Fruit fly (Drosophila melanogaster) whole organism, embryonic: ENCODE results near the gene CG46310.

Experiments used
- Abd-B ChIP-seq: fragments of 200-800 bp; sonication (Bioruptor generic); optimal IDR thresholded peaks from 2 replicates; lab custom pipeline; 2018; ENCODE audit warnings: missing biosample characterization, mild to moderate bottlenecking, missing genetic modification characterization, moderate library complexity
- Adf1 ChIP-seq: fragments of 200-800 bp; sonication (Bioruptor generic); IDR thresholded peaks from 2 replicates; pipeline ENCODE4 v1.3.6; 2022; ENCODE audit warnings: missing biosample characterization, missing genetic modification characterization
- Aef1 ChIP-seq: fragments of 200-800 bp; sonication (Bioruptor generic); IDR thresholded peaks from 3 replicates; pipeline ENCODE4 v1.3.6; 2022; ENCODE audit warnings: missing biosample characterization, missing genetic modification characterization
- CG1024 ChIP-seq: fragments of 200-800 bp; sonication (Bioruptor generic); IDR thresholded peaks from 2 replicates; pipeline ENCODE4 v1.3.6; 2022; ENCODE audit warnings: missing biosample characterization, missing genetic modification characterization
- CG10321 ChIP-seq: fragments of 200-800 bp; sonication (Bioruptor generic); IDR thresholded peaks from 2 replicates; pipeline ENCODE4 v1.3.6; 2022; ENCODE audit warnings: missing biosample characterization, missing genetic modification characterization
- CG10565 ChIP-seq: fragments of 200-800 bp; sonication (Bioruptor generic); optimal IDR thresholded peaks from 3 replicates; lab custom pipeline; 2016; ENCODE audit warnings: missing biosample characterization, mild to moderate bottlenecking, missing genetic modification characterization
- CG10979 ChIP-seq: fragments of 200-800 bp; sonication (Bioruptor generic); optimal IDR thresholded peaks from 2 replicates; lab custom pipeline; 2018; ENCODE audit warnings: missing biosample characterization, mild to moderate bottlenecking, missing genetic modification characterization, moderate library complexity
- CG12104 ChIP-seq: fragments of 200-800 bp; sonication (Bioruptor generic); optimal IDR thresholded peaks from 3 replicates; lab custom pipeline; 2016; ENCODE audit warnings: missing biosample characterization, missing genetic modification characterization
- CG13287 ChIP-seq: fragments of 200-800 bp; sonication (Bioruptor generic); IDR thresholded peaks from 2 replicates; pipeline ENCODE4 v1.3.6; 2022; ENCODE audit warnings: missing biosample characterization, missing genetic modification characterization; ENCODE audit not compliant: partially characterized antibody
- CG15514 ChIP-seq: fragments of 200-800 bp; sonication (Bioruptor generic); optimal IDR thresholded peaks from 3 replicates; lab custom pipeline; 2017; ENCODE audit warnings: missing biosample characterization, missing genetic modification characterization, mild to moderate bottlenecking, moderate library complexity, missing genetic modification reagents
- CG17359 ChIP-seq: fragments of 200-800 bp; sonication (Bioruptor generic); optimal IDR thresholded peaks from 3 replicates; lab custom pipeline; 2018; ENCODE audit warnings: missing biosample characterization, mild to moderate bottlenecking, missing genetic modification characterization, moderate library complexity
- CG18262 ChIP-seq: fragments of 200-800 bp; optimal IDR thresholded peaks from 3 replicates; lab custom pipeline; 2019; ENCODE audit warnings: missing biosample characterization, mild to moderate bottlenecking, missing genetic modification characterization, moderate library complexity
- CG2875 ChIP-seq: fragments of 200-800 bp; sonication (Bioruptor generic); optimal IDR thresholded peaks from 2 replicates; lab custom pipeline; 2017; ENCODE audit warnings: missing biosample characterization, mild to moderate bottlenecking, missing genetic modification characterization, missing genetic modification reagents
- CG31224 ChIP-seq: fragments of 200-800 bp; sonication (Bioruptor generic); IDR thresholded peaks from 2 replicates; pipeline ENCODE4 v1.3.6; 2022; ENCODE audit warnings: missing biosample characterization, missing genetic modification characterization
- CG4617 ChIP-seq: fragments of 200-800 bp; sonication (Bioruptor generic); optimal IDR thresholded peaks from 3 replicates; lab custom pipeline; 2016; ENCODE audit warnings: missing biosample characterization, missing genetic modification characterization, borderline replicate concordance
- CG4707 ChIP-seq: fragments of 200-800 bp; sonication (Bioruptor generic); optimal IDR thresholded peaks from 2 replicates; lab custom pipeline; 2018; ENCODE audit warnings: missing biosample characterization, mild to moderate bottlenecking, missing genetic modification characterization, moderate library complexity
- CG6689 ChIP-seq: fragments of 200-800 bp; sonication (Bioruptor generic); IDR thresholded peaks from 2 replicates; pipeline ENCODE4 v1.3.6; 2022; ENCODE audit warnings: missing biosample characterization, missing genetic modification characterization
- CG6813 ChIP-seq: fragments of 200-800 bp; sonication (Bioruptor generic); optimal IDR thresholded peaks from 2 replicates; lab custom pipeline; 2017; ENCODE audit warnings: missing biosample characterization, missing genetic modification characterization, mild to moderate bottlenecking, moderate library complexity, missing genetic modification reagents
- CG7745 ChIP-seq: fragments of 200-800 bp; sonication (Bioruptor generic); optimal IDR thresholded peaks from 2 replicates; lab custom pipeline; 2018; ENCODE audit warnings: missing biosample characterization, mild to moderate bottlenecking, missing genetic modification characterization, moderate library complexity
- Dbx ChIP-seq: fragments of 200-800 bp; sonication (Bioruptor generic); IDR thresholded peaks from 3 replicates; pipeline ENCODE4 v1.3.6; 2022; ENCODE audit warnings: missing biosample characterization, missing genetic modification characterization
- ERR ChIP-seq: fragments of 200-800 bp; sonication (Bioruptor generic); optimal IDR thresholded peaks from 2 replicates; lab custom pipeline; 2016; ENCODE audit warnings: missing biosample characterization, missing genetic modification characterization
- Elba2 ChIP-seq: fragments of 200-800 bp; sonication (Bioruptor generic); optimal IDR thresholded peaks from 3 replicates; lab custom pipeline; 2016; ENCODE audit warnings: missing biosample characterization, missing genetic modification characterization
- Fer2 ChIP-seq: fragments of 200-800 bp; sonication (Bioruptor generic); optimal IDR thresholded peaks from 2 replicates; lab custom pipeline; 2018; ENCODE audit warnings: missing biosample characterization, mild to moderate bottlenecking, missing genetic modification characterization, moderate library complexity
- Fer3 ChIP-seq: fragments of 200-800 bp; sonication (Bioruptor generic); optimal IDR thresholded peaks from 2 replicates; lab custom pipeline; 2018; ENCODE audit warnings: missing biosample characterization, mild to moderate bottlenecking, missing genetic modification characterization, moderate library complexity
- Gsc ChIP-seq: fragments of 200-800 bp; sonication (Bioruptor generic); IDR thresholded peaks from 2 replicates; pipeline ENCODE4 v1.3.6; 2022; ENCODE audit warnings: missing biosample characterization, missing genetic modification characterization
- Spps ChIP-seq: fragments of 200-800 bp; sonication (Bioruptor generic); optimal IDR thresholded peaks from 2 replicates; lab custom pipeline; 2018; ENCODE audit warnings: missing biosample characterization, mild to moderate bottlenecking, missing genetic modification characterization
- Stat92E ChIP-seq, 3 experiments: fragments of >200 bp in 2 of 3; fragments of 200-800 bp in 1 of 3; sonication (Bioruptor generic) in 1 of 3; optimal IDR thresholded peaks; 2 replicates each; lab custom pipeline; 2017 to 2019; ENCODE audit warnings: missing biosample characterization in 3 of 3, missing genetic modification characterization in 3 of 3, mild to moderate bottlenecking in 1 of 3, moderate library complexity in 1 of 3
- caup ChIP-seq: fragments of 200-800 bp; sonication (Bioruptor generic); optimal IDR thresholded peaks from 3 replicates; lab custom pipeline; 2017; ENCODE audit warnings: missing biosample characterization, mild to moderate bottlenecking, missing genetic modification characterization, moderate library complexity; ENCODE audit not compliant: severe bottlenecking
- dati ChIP-seq: fragments of 200-800 bp; sonication (Bioruptor generic); IDR thresholded peaks from 2 replicates; pipeline ENCODE4 v1.3.6; 2022; ENCODE audit warnings: missing biosample characterization, missing genetic modification characterization
- emc ChIP-seq: fragments of 200-800 bp; sonication (Bioruptor generic); optimal IDR thresholded peaks from 2 replicates; lab custom pipeline; 2016; ENCODE audit warnings: missing biosample characterization, missing genetic modification characterization
- fd102C ChIP-seq: fragments of 200-800 bp; sonication (Bioruptor generic); optimal IDR thresholded peaks from 2 replicates; lab custom pipeline; 2018; ENCODE audit warnings: missing biosample characterization, mild to moderate bottlenecking, missing genetic modification characterization, moderate library complexity
- fu2 ChIP-seq: fragments of 200-800 bp; sonication (Bioruptor generic); optimal IDR thresholded peaks from 2 replicates; lab custom pipeline; 2016; ENCODE audit warnings: missing biosample characterization, missing genetic modification characterization
- gfzf ChIP-seq: fragments of 200-800 bp; sonication (Bioruptor generic); optimal IDR thresholded peaks from 2 replicates; lab custom pipeline; 2016; ENCODE audit warnings: missing biosample characterization, mild to moderate bottlenecking, missing genetic modification characterization, moderate library complexity
- hb ChIP-seq: fragments of 200-800 bp; sonication (Bioruptor generic); IDR thresholded peaks from 3 replicates; pipeline ENCODE4 v1.3.6; 2022; ENCODE audit warnings: missing biosample characterization, missing genetic modification characterization; ENCODE audit not compliant: partially characterized antibody
- lmd ChIP-seq: fragments of 200-800 bp; sonication (Bioruptor generic); IDR thresholded peaks from 2 replicates; pipeline ENCODE4 v1.3.6; 2022; ENCODE audit warnings: missing biosample characterization, missing genetic modification characterization
- luna ChIP-seq: fragments of 200-800 bp; sonication (Bioruptor generic); optimal IDR thresholded peaks from 2 replicates; lab custom pipeline; 2016; ENCODE audit warnings: missing biosample characterization, missing genetic modification characterization
- p53 ChIP-seq: fragments of 200-800 bp; sonication (Bioruptor generic); optimal IDR thresholded peaks from 2 replicates; lab custom pipeline; 2016; ENCODE audit warnings: missing biosample characterization, missing genetic modification characterization
- prd ChIP-seq, 3 experiments: fragments of >200 bp in 2 of 3; fragments of 200-800 bp in 1 of 3; sonication (Bioruptor generic) in 1 of 3; optimal IDR thresholded peaks in 2 of 3; IDR thresholded peaks in 1 of 3; 2 replicates in 2 of 3; 3 replicates in 1 of 3; pipeline versions ENCODE4 v1.3.6 to Lab custom; 2017 to 2022; ENCODE audit warnings: missing biosample characterization in 1 of 3, missing genetic modification characterization in 1 of 3
- ro ChIP-seq: fragments of 200-800 bp; sonication (Bioruptor generic); IDR thresholded peaks from 2 replicates; pipeline ENCODE4 v1.3.6; 2022; ENCODE audit warnings: missing biosample characterization, missing genetic modification characterization
- sc ChIP-seq, 3 experiments: fragments of >200 bp in 2 of 3; fragments of 200-800 bp in 1 of 3; sonication (Bioruptor generic) in 1 of 3; optimal IDR thresholded peaks; 2 replicates in 2 of 3; 3 replicates in 1 of 3; lab custom pipeline; 2017; ENCODE audit warnings: mild to moderate bottlenecking in 1 of 3, missing biosample characterization in 1 of 3, missing genetic modification characterization in 1 of 3, missing genetic modification reagents in 1 of 3
- scrt ChIP-seq: fragments of 200-800 bp; sonication (Bioruptor generic); optimal IDR thresholded peaks from 2 replicates; lab custom pipeline; 2018; ENCODE audit warnings: missing biosample characterization, mild to moderate bottlenecking, missing genetic modification characterization, moderate library complexity
- seq ChIP-seq: fragments of 200-800 bp; sonication (Bioruptor generic); IDR thresholded peaks from 2 replicates; pipeline ENCODE4 v1.3.6; 2022; ENCODE audit warnings: missing biosample characterization, missing genetic modification characterization
- sr ChIP-seq: fragments of 200-800 bp; sonication (Bioruptor generic); IDR thresholded peaks from 3 replicates; pipeline ENCODE4 v1.3.6; 2022; ENCODE audit warnings: missing biosample characterization, missing genetic modification characterization
- stc ChIP-seq: fragments of 200-800 bp; sonication (Bioruptor generic); IDR thresholded peaks from 2 replicates; pipeline ENCODE4 v1.3.6; 2022; ENCODE audit warnings: missing biosample characterization, missing genetic modification characterization
- tna ChIP-seq: fragments of 200-800 bp; sonication (Bioruptor generic); IDR thresholded peaks from 2 replicates; pipeline ENCODE4 v1.3.6; 2022; ENCODE audit warnings: missing biosample characterization, missing genetic modification characterization; ENCODE audit not compliant: partially characterized antibody
- unpg ChIP-seq: fragments of 200-800 bp; sonication (Bioruptor generic); optimal IDR thresholded peaks from 3 replicates; lab custom pipeline; 2018; ENCODE audit warnings: missing biosample characterization, mild to moderate bottlenecking, missing genetic modification characterization, moderate library complexity
- zen2 ChIP-seq: fragments of 200-800 bp; sonication (Bioruptor generic); IDR thresholded peaks from 3 replicates; pipeline ENCODE4 v1.3.6; 2022; ENCODE audit warnings: missing biosample characterization, missing genetic modification characterization; ENCODE audit not compliant: partially characterized antibody
- zf30C ChIP-seq: fragments of 200-800 bp; sonication (Bioruptor generic); optimal IDR thresholded peaks from 3 replicates; lab custom pipeline; 2018; ENCODE audit warnings: missing biosample characterization, mild to moderate bottlenecking, missing genetic modification characterization

Gene CG46310

DNA sequence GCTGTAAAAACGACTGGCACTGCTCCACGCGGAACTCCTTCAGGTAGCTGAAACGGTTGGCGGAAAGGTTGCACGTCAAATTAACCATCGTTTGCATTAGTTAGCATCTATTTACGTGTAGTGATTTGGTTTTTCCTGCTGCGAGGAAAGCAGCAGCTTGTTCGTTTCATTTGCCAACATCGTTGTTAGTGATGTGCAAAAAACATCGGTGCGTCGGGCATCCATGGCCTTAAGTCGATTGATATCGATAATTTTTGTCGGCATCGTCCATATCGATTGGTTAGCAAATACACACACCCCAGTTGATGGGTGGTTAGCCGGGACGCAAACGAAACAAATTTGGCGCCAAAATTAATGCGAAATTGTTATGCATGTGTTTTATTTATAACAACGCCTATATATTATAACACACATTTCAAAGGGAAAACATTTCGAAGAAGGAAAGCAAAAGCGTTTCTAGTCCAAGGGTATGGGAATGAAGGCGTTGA is 16.0 kb upstream of the CG46310 start, which contains the start of gene unk (continued):
- no peak for TF ChIP-seq CG10979 (tag; lab: Kevin White, UChicago)
- no peak for TF ChIP-seq sc (optimal IDR thresholded peaks at IDR 0.05; lab: Kevin White, UChicago)
- TF ChIP-seq sc (GFP tag; optimal IDR thresholded peaks at IDR 0.05; lab: Kevin White, UChicago): no peak
- peak; percentile 99 for TF ChIP-seq CG13287 (GFP tag; lab: Robert Waterston, UW)
- no peak for TF ChIP-seq CG4707
- peak; percentile 9 for TF ChIP-seq fu2 (GFP tag; lab: Kevin White, UChicago)
- TF ChIP-seq CG12104: no peak
- peak; percentile 55 for TF ChIP-seq gfzf (GFP tag; lab: Kevin White, UChicago)
- TF ChIP-seq CG4617 (GFP tag; lab: Kevin White, UChicago): peak; percentile 27
- TF ChIP-seq ERR (GFP tag; lab: Kevin White, UChicago): peak; percentile 55
- TF ChIP-seq Gsc (GFP tag; lab: Robert Waterston, UW): no peak
- no peak for TF ChIP-seq zf30C
- TF ChIP-seq Adf1: 0 out of 2 replicates have a peak, but pooled peaks have one; percentile 6
- no peak for TF ChIP-seq fd102C
- TF ChIP-seq Elba2 (GFP tag; lab: Kevin White, UChicago): peak; percentile 32
- TF ChIP-seq CG6689 (GFP tag; lab: Robert Waterston, UW): no peak
- no peak for TF ChIP-seq prd (optimal IDR thresholded peaks at IDR 0.05; lab: Kevin White, UChicago)
- TF ChIP-seq prd (GFP tag; IDR thresholded peaks at IDR 0.05; lab: Robert Waterston, UW): no peak
- TF ChIP-seq CG17359 (tag; lab: Kevin White, UChicago): no peak
- TF ChIP-seq sr (GFP tag; lab: Robert Waterston, UW): no peak
- TF ChIP-seq CG18262 (tag; lab: Kevin White, UChicago): no peak
- no peak for TF ChIP-seq CG7745 (tag; lab: Kevin White, UChicago)
- TF ChIP-seq zen2 (GFP tag; lab: Robert Waterston, UW): peak; percentile 97
- TF ChIP-seq stc (GFP tag; lab: Robert Waterston, UW): no peak
- peak in 1 of 3 experiments; percentile 39 for TF ChIP-seq Stat92E (GFP tag; optimal IDR thresholded peaks at IDR 0.05; lab: Kevin White, UChicago)
- TF ChIP-seq Dbx: peak; percentile 52
- TF ChIP-seq dati (GFP tag; lab: Robert Waterston, UW): no peak
- no peak for TF ChIP-seq CG31224 (GFP tag; lab: Robert Waterston, UW)
- TF ChIP-seq Fer2: no peak
- TF ChIP-seq CG15514 (GFP tag; lab: Kevin White, UChicago): peak; percentile 39
- TF ChIP-seq unpg (GFP tag; lab: Kevin White, UChicago): no peak
- TF ChIP-seq tna (GFP tag; lab: Robert Waterston, UW): peak; percentile 96
- TF ChIP-seq CG1024: no peak
- no peak for TF ChIP-seq seq (GFP tag; lab: Robert Waterston, UW)
- no peak for TF ChIP-seq caup (GFP tag; lab: Kevin White, UChicago)
- no peak for TF ChIP-seq CG10565 (GFP tag; lab: Kevin White, UChicago)
- TF ChIP-seq Abd-B (GFP tag; lab: Kevin White, UChicago): no peak
- TF ChIP-seq ro: no peak
- TF ChIP-seq p53: no peak
- TF ChIP-seq CG2875 (GFP tag; lab: Kevin White, UChicago): no peak
- no peak for TF ChIP-seq CG10321 (GFP tag; lab: Robert Waterston, UW)
- TF ChIP-seq Aef1 (GFP tag; lab: Robert Waterston, UW): no peak
- TF ChIP-seq Fer3 (tag; lab: Kevin White, UChicago): no peak
- TF ChIP-seq emc (GFP tag; lab: Kevin White, UChicago): no peak
- peak; percentile 50 for TF ChIP-seq luna (GFP tag; lab: Kevin White, UChicago)
- TF ChIP-seq lmd (GFP tag; lab: Robert Waterston, UW): no peak; the same call in 1 of the 2 replicates
- no peak for TF ChIP-seq scrt
- no peak for TF ChIP-seq Spps (tag; lab: Kevin White, UChicago)
- TF ChIP-seq hb (GFP tag; lab: Robert Waterston, UW): peak; percentile 96
- no peak for TF ChIP-seq CG6813 (GFP tag; lab: Kevin White, UChicago)
